Worm (Caenorhabditis elegans) whole organism, L1 larva: ENCODE results near the gene ZK287.7.

Experiments
- C04F5.9 ChIP-seq: sonication (generic microtip); optimal IDR thresholded peaks from 2 replicates; lab custom pipeline; 2016; ENCODE audit warnings: missing genetic modification characterization, missing compliant biosample characterization
- lin-13 ChIP-seq: fragments of 150-350 bp; optimal IDR thresholded peaks from 2 replicates; lab custom pipeline; 2014; ENCODE audit warnings: missing biosample characterization, missing genetic modification reagents, missing genetic modification characterization
- lin-15B ChIP-seq: fragments of 150-350 bp; sonication (generic microtip); optimal IDR thresholded peaks from 3 replicates; lab custom pipeline; 2014; ENCODE audit warnings: missing biosample characterization, missing genetic modification characterization
- nhr-12 ChIP-seq: sonication (generic microtip); optimal IDR thresholded peaks from 2 replicates; lab custom pipeline; 2017; ENCODE audit warnings: missing biosample characterization, missing genetic modification characterization

- TF ChIP-seq lin-13 (GFP tag; lab: Kevin White, UChicago) (no peak), lin-15B (tag; lab: Kevin White, UChicago) (no peak), C04F5.9 (no peak), nhr-12 (tag; lab: Kevin White, UChicago) (no peak)
Observed at ce11 chrV:9731852-9732251, 39.0 kb downstream of the ZK287.7 start.
